Fruit fly (Drosophila melanogaster): ENCODE data around the gene CG12990.

Gene CG12990

dm6 chrX:17656501-17656900 is 15.2 kb downstream of the CG12990 start, which contains the start of gene IntS2:
Gene IntS2, minus strand, starts transcription at chrX:17656818.
- peak; percentile 33; the same call in 1 of the 2 replicates for TF ChIP-seq CG12605 (GFP tag; IDR thresholded peaks at IDR 0.05)
- no peak for TF ChIP-seq CG9948 (tag; optimal IDR thresholded peaks at IDR 0.05)

DNA sequence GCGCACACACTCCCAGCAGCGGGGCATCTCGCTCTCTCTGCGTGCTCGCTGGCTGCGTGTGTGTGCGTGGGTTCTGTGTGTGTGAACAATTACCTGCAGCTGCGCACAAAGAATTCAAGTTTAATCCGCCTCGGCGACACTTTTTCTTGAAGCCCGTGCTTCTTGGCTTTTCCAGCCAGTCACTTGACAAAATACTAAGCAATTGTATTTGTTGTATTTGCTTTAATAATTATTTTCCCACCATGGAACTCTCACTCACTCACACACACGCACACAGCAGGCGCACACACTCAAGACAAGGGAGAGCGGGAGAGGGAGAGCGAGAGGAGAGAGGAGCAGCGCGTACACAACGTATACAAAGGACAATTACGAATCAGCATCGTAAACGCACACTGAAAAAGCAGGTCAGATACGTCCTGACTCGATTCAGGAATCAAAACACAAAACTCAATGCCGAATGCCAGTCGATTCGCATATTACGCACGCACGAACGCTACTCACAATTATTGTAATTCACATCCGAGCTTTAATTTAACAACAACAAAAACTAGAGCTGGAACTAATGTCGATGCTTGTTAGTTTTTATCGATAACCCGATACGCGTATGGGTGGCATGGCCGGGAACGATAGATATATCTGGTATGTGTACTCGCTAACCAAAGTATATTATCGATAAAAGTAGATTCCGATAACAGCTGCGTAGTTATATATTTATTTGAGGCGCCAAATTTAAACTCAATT is 19.5 kb downstream of the CG12990 start, which contains the start of gene RhoGAPp190:
TSS of gene RhoGAPp190 (minus strand) at position 565 of the 741 bp plus-strand sequence.
- TF ChIP-seq CG13204 (GFP tag; optimal IDR thresholded peaks at IDR 0.05) (peak; percentile 15), Pif1B (GFP tag; optimal IDR thresholded peaks at IDR 0.05) (no peak), CG15710 (tag; optimal IDR thresholded peaks at IDR 0.05) (no peak), fd96Ca (GFP tag; IDR thresholded peaks at IDR 0.05) (0 out of 3 replicates have a peak, but pooled peaks have one; percentile 35)

DNA sequence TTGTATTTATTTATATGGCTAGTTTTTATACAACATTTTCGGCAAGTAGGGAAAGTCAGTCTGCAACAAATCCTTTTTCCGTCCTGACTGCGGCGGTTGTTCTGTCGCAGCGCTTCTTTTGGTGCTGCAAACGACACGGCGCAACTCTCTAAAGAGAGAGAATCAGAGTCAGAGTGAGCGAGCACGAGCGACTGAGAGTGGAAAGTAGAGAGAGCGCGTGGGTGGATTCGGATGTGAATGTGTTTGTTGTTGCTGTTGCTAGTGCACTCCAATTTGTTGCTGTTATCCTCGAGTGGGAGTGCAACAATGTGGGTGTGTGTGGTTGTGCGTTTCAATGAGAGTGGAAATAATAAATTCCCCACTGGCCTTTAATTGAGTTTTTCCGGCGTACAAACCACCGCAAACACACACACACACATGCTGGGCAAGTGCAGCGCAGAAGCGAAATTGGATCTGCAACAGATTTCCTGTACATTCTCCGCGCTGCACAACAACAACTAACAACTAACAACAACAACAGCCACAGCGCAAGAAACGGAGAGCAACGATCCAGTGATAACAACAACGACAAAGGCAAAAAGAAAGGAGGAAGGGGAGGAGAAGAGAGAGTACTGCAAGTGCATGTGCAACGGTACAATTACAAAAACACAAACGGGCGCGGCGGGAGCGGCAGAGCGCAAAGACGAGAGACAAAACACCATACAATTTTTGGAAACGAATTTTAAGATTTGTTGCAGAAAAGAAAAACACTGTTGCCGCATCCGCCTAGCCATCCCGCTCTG is 20.3 kb downstream of the CG12990 start:
- no peak for TF ChIP-seq CG34367 (tag; optimal IDR thresholded peaks at IDR 0.05)
- TF ChIP-seq CG17806 (tag; optimal IDR thresholded peaks at IDR 0.05): no peak
- TF ChIP-seq CG15710 (tag; optimal IDR thresholded peaks at IDR 0.05): no peak
- TF ChIP-seq CG4496 (GFP tag; IDR thresholded peaks at IDR 0.05): no peak
- TF ChIP-seq CG32121 (GFP tag; IDR thresholded peaks at IDR 0.05): no peak
- no peak for TF ChIP-seq gl (tag; optimal IDR thresholded peaks at IDR 0.05)
- peak; percentile 46 for TF ChIP-seq EcR (GFP tag; optimal IDR thresholded peaks at IDR 0.05)
- TF ChIP-seq rn (GFP tag; IDR thresholded peaks at IDR 0.05): no peak
- no peak for TF ChIP-seq D1 (tag; optimal IDR thresholded peaks at IDR 0.05)
- peak; percentile 35 for TF ChIP-seq CG13204 (GFP tag; optimal IDR thresholded peaks at IDR 0.05)
- no peak for TF ChIP-seq CG14655 (GFP tag; optimal IDR thresholded peaks at IDR 0.05)
- no peak for TF ChIP-seq CG10348 (GFP tag; IDR thresholded peaks at IDR 0.05)

DNA sequence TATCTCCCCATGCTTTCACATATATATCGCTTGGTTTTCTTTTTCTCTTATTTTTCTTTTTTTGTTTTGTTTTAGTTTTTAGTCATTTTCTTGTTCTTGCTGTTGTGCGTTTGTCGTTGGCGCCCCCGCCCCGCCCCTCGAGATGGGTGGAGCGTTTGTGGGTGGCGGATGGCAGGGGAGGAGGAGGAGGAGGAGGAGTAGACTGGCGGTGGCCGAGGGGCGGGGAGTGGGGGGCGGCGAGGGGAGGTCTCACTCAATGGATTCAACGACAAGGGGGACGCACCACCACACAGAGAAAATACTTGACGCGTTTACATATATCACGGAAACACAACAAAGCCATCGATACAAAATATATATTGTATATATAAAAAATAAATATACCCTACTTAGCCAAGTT is 30.9 kb downstream of the CG12990 start:
- no peak for TF ChIP-seq EcR (GFP tag; optimal IDR thresholded peaks at IDR 0.05)
- TF ChIP-seq CG32121 (GFP tag; IDR thresholded peaks at IDR 0.05): 0 out of 2 replicates have a peak, but pooled peaks have one; percentile 11
- TF ChIP-seq CG4496 (GFP tag; IDR thresholded peaks at IDR 0.05): 0 out of 3 replicates have a peak, but pooled peaks have one; percentile 34
- TF ChIP-seq rn (GFP tag; IDR thresholded peaks at IDR 0.05): no peak
- no peak for TF ChIP-seq gl (tag; optimal IDR thresholded peaks at IDR 0.05)

DNA sequence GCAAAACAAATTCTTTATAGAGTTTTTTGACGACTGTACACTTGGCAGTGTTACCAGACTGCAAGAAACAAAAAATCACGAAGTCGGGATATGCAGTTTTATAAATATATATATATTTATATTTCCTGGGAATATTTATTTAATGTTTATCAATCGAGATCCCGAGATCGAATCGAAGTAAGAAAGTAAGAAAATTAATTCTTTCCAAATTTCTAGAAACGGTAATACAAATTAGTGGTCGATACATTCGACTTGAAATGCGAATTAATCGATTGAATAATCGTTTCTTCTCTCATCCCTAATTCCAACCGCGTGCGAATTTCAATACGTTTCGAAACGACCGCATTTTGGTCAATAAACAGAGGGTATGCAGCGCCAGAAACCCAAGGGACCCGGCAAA is 35.7 kb downstream of the CG12990 start, which contains the start of the genes CG8289 and CG5800:
TSS of gene CG8289 (minus strand) at position 44 of the 400 bp plus-strand sequence.
TSS of gene CG5800 (plus strand) at position 281 of the 400 bp plus-strand sequence.
- no peak for TF ChIP-seq gl (tag; optimal IDR thresholded peaks at IDR 0.05)
- no peak for TF ChIP-seq CG10348 (GFP tag; IDR thresholded peaks at IDR 0.05)
- TF ChIP-seq fd96Ca (GFP tag; IDR thresholded peaks at IDR 0.05): no peak
- no peak for TF ChIP-seq Ets98B (GFP tag; IDR thresholded peaks at IDR 0.05)
- no peak for TF ChIP-seq CG9948 (tag; optimal IDR thresholded peaks at IDR 0.05)
- no peak for TF ChIP-seq CG14655 (GFP tag; optimal IDR thresholded peaks at IDR 0.05)
- no peak for TF ChIP-seq CG34367 (tag; optimal IDR thresholded peaks at IDR 0.05)
- TF ChIP-seq CG13204 (GFP tag; optimal IDR thresholded peaks at IDR 0.05): no peak
- no peak for TF ChIP-seq CG8159 (tag; optimal IDR thresholded peaks at IDR 0.05)
- TF ChIP-seq Pif1A (GFP tag; optimal IDR thresholded peaks at IDR 0.05): no peak
- no peak for TF ChIP-seq CG17806 (tag; optimal IDR thresholded peaks at IDR 0.05)
- TF ChIP-seq EcR (GFP tag; optimal IDR thresholded peaks at IDR 0.05): no peak
- no peak for TF ChIP-seq CG8301 (tag; optimal IDR thresholded peaks at IDR 0.05)
- TF ChIP-seq rn (GFP tag; IDR thresholded peaks at IDR 0.05): no peak
- TF ChIP-seq Pif1B (GFP tag; optimal IDR thresholded peaks at IDR 0.05): no peak
- no peak for TF ChIP-seq CG32121 (GFP tag; IDR thresholded peaks at IDR 0.05)
- TF ChIP-seq CG15710 (tag; optimal IDR thresholded peaks at IDR 0.05): no peak
- no peak for TF ChIP-seq D1 (tag; optimal IDR thresholded peaks at IDR 0.05)
- TF ChIP-seq CG12605 (GFP tag; IDR thresholded peaks at IDR 0.05): no peak

dm6 chrX:17631996-17632612 is 39.6 kb downstream of the CG12990 start, which contains the start of the genes corolla and ND-24:
Gene corolla, minus strand, starts transcription at chrX:17632047.
Gene ND-24, plus strand, starts transcription at chrX:17632089.
- TF ChIP-seq Snoo (tag; optimal IDR thresholded peaks at IDR 0.05) (peak; percentile 38), CG12605 (GFP tag; IDR thresholded peaks at IDR 0.05) (peak; percentile 61), rn (GFP tag; IDR thresholded peaks at IDR 0.05) (peak; percentile 66), CG17806 (tag; optimal IDR thresholded peaks at IDR 0.05) (peak; percentile 57), EcR (GFP tag; optimal IDR thresholded peaks at IDR 0.05) (no peak), CG10348 (GFP tag; IDR thresholded peaks at IDR 0.05) (no peak), CG4496 (GFP tag; IDR thresholded peaks at IDR 0.05) (peak; percentile 88), CG8301 (tag; optimal IDR thresholded peaks at IDR 0.05) (peak; percentile 31), Pif1A (GFP tag; optimal IDR thresholded peaks at IDR 0.05) (no peak), CG9948 (tag; optimal IDR thresholded peaks at IDR 0.05) (peak; percentile 51), CG15710 (tag; optimal IDR thresholded peaks at IDR 0.05) (peak; percentile 60), CG34367 (tag; optimal IDR thresholded peaks at IDR 0.05) (peak; percentile 35), CG8159 (tag; optimal IDR thresholded peaks at IDR 0.05) (peak; percentile 43), D1 (tag; optimal IDR thresholded peaks at IDR 0.05) (no peak), CG13204 (GFP tag; optimal IDR thresholded peaks at IDR 0.05) (no peak), Ets98B (GFP tag; IDR thresholded peaks at IDR 0.05) (peak; percentile 77), CG14655 (GFP tag; optimal IDR thresholded peaks at IDR 0.05) (no peak), Pif1B (GFP tag; optimal IDR thresholded peaks at IDR 0.05) (no peak), CG32121 (GFP tag; IDR thresholded peaks at IDR 0.05) (peak; percentile 74), fd96Ca (GFP tag; IDR thresholded peaks at IDR 0.05) (no peak; the same call in 2 of the 3 replicates), gl (tag; optimal IDR thresholded peaks at IDR 0.05) (no peak)

All from whole organism, pupa.